Worm (Caenorhabditis elegans) whole organism, early embryonic: ENCODE results near the gene sel-8.
A peak's percentile ranks its signal among the peaks of the same experiment; 100 is the strongest.

ENCODE experiments used
- B0310.2 ChIP-seq: sonication (generic microtip); optimal IDR thresholded peaks from 2 replicates; lab custom pipeline; 2016; ENCODE audit warnings: mild to moderate bottlenecking, missing genetic modification characterization, missing compliant biosample characterization
- F13C5.2 ChIP-seq: sonication (generic microtip); optimal IDR thresholded peaks from 2 replicates; lab custom pipeline; 2017; ENCODE audit warnings: mild to moderate bottlenecking, missing genetic modification characterization, inconsistent platforms, missing compliant biosample characterization
- aly-1 ChIP-seq: sonication (generic microtip); optimal IDR thresholded peaks from 2 replicates; lab custom pipeline; 2016; ENCODE audit warnings: missing genetic modification characterization, missing compliant biosample characterization
- ama-1 ChIP-seq: fragments of 150-350 bp; optimal IDR thresholded peaks from 2 replicates; lab custom pipeline; 2014
- ceh-13 ChIP-seq: fragments of 200-800 bp; sonication (Bioruptor generic); optimal IDR thresholded peaks from 2 replicates; lab custom pipeline; 2018; ENCODE audit warnings: mild to moderate bottlenecking, missing genetic modification characterization, missing compliant biosample characterization
- ceh-36 ChIP-seq: sonication (generic microtip); optimal IDR thresholded peaks from 2 replicates; lab custom pipeline; 2016; ENCODE audit warnings: missing genetic modification characterization, inconsistent platforms, missing compliant biosample characterization
- ets-7 ChIP-seq: sonication (generic microtip); optimal IDR thresholded peaks from 2 replicates; lab custom pipeline; 2016; ENCODE audit warnings: missing genotype, missing genetic modification characterization, missing compliant biosample characterization
- flt-1 ChIP-seq: fragments of 200-800 bp; sonication (Bioruptor generic); IDR thresholded peaks from 2 replicates; pipeline ENCODE4 v1.3.6; 2022; ENCODE audit warnings: missing genetic modification characterization, missing compliant biosample characterization
- hmbx-1 ChIP-seq: sonication (generic microtip); optimal IDR thresholded peaks from 2 replicates; lab custom pipeline; 2016; ENCODE audit warnings: mild to moderate bottlenecking, missing genetic modification characterization, missing compliant biosample characterization
- hmg-4 ChIP-seq: fragments of 200-800 bp; sonication (Bioruptor generic); optimal IDR thresholded peaks from 2 replicates; lab custom pipeline; 2018; ENCODE audit warnings: mild to moderate bottlenecking, missing genetic modification characterization, missing compliant biosample characterization
- hnd-1 ChIP-seq: sonication (generic microtip); optimal IDR thresholded peaks from 2 replicates; lab custom pipeline; 2016; ENCODE audit warnings: missing genetic modification characterization, missing compliant biosample characterization
- pes-1 ChIP-seq: fragments of 200-800 bp; sonication (Bioruptor generic); IDR thresholded peaks from 2 replicates; pipeline ENCODE4 v1.3.6; 2022; ENCODE audit warnings: missing genetic modification reagents, missing genetic modification characterization, missing compliant biosample characterization
- scrt-1 ChIP-seq: fragments of 200-800 bp; sonication (Bioruptor generic); IDR thresholded peaks from 2 replicates; pipeline ENCODE4 v1.3.6; 2022; ENCODE audit warnings: missing genetic modification characterization, missing compliant biosample characterization
- sea-1 ChIP-seq: fragments of 200-800 bp; sonication (Bioruptor generic); conservative IDR thresholded peaks from 2 replicates; pipeline ENCODE4 v1.3.6; 2022; ENCODE audit warnings: missing genetic modification characterization, missing compliant biosample characterization
- tbx-11 ChIP-seq: fragments of 200-800 bp; sonication (Bioruptor generic); IDR thresholded peaks from 2 replicates; pipeline ENCODE4 v1.3.6; 2022; ENCODE audit warnings: missing genetic modification characterization, missing compliant biosample characterization
- tbx-37 ChIP-seq: fragments of 200-800 bp; sonication (Bioruptor generic); conservative IDR thresholded peaks from 2 replicates; pipeline ENCODE4 v1.3.6; 2022; ENCODE audit warnings: missing genetic modification reagents, missing genetic modification characterization, missing compliant biosample characterization
- tra-4 ChIP-seq: sonication (generic microtip); optimal IDR thresholded peaks from 2 replicates; lab custom pipeline; 2017; ENCODE audit warnings: missing genetic modification characterization, missing compliant biosample characterization

The sel-8 gene

ce11 chrIII:3590365-3590764 is 36.6 kb downstream of the sel-8 start, which contains the start of gene ptp-1:
Gene ptp-1, plus strand, starts transcription at chrIII:3590722.
- no peak for TF ChIP-seq tbx-37
- no peak for TF ChIP-seq tra-4
- TF ChIP-seq ets-7 (tag; lab: Kevin White, UChicago), result no peak
- TF ChIP-seq B0310.2 (tag; lab: Kevin White, UChicago), result no peak
- no peak for TF ChIP-seq tbx-11 (GFP tag; lab: Robert Waterston, UW)
- TF ChIP-seq pes-1, result no peak
- no peak for TF ChIP-seq hmbx-1
- no peak for TF ChIP-seq scrt-1
- TF ChIP-seq hmg-4 (GFP tag; lab: Kevin White, UChicago), result no peak
- no peak for TF ChIP-seq aly-1
- TF ChIP-seq ama-1 (lab: Kevin White, UChicago), result no peak
- TF ChIP-seq ceh-36 (tag; lab: Kevin White, UChicago), result no peak
- no peak for TF ChIP-seq flt-1 (GFP tag; lab: Robert Waterston, UW)
- no peak for TF ChIP-seq F13C5.2
- TF ChIP-seq ceh-13 (GFP tag; lab: Kevin White, UChicago), result no peak
- TF ChIP-seq sea-1 (GFP tag; lab: Robert Waterston, UW), result no peak

ce11 chrIII:3588183-3588582 is 38.8 kb downstream of the sel-8 start:
- no peak for TF ChIP-seq ceh-36 (tag; lab: Kevin White, UChicago)
- no peak for TF ChIP-seq F13C5.2
- TF ChIP-seq sea-1 (GFP tag; lab: Robert Waterston, UW), result no peak
- TF ChIP-seq flt-1 (GFP tag; lab: Robert Waterston, UW), result no peak
- TF ChIP-seq aly-1, result no peak
- TF ChIP-seq scrt-1, result no peak

- TF ChIP-seq hmg-4 (GFP tag; lab: Kevin White, UChicago) (peak; percentile 34), ceh-36 (tag; lab: Kevin White, UChicago) (no peak)
These were observed 43.6 kb downstream of the sel-8 start for ce11 chrIII:3583341-3583740.

- TF ChIP-seq ets-7 (tag; lab: Kevin White, UChicago) (no peak), flt-1 (GFP tag; lab: Robert Waterston, UW) (no peak), ceh-36 (tag; lab: Kevin White, UChicago) (no peak), tra-4 (no peak), aly-1 (no peak), sea-1 (GFP tag; lab: Robert Waterston, UW) (no peak), hnd-1 (tag; lab: Kevin White, UChicago) (no peak), ama-1 (lab: Kevin White, UChicago) (no peak), tbx-37 (no peak), F13C5.2 (no peak), pes-1 (no peak), tbx-11 (GFP tag; lab: Robert Waterston, UW) (no peak), B0310.2 (tag; lab: Kevin White, UChicago) (no peak), ceh-13 (GFP tag; lab: Kevin White, UChicago) (no peak), scrt-1 (no peak), hmg-4 (GFP tag; lab: Kevin White, UChicago) (no peak), hmbx-1 (no peak)
These were observed 45.3 kb downstream of the sel-8 start, which contains the start of gene C48D5.3 for ce11 chrIII:3581636-3582035. Gene C48D5.3, minus strand, starts transcription at chrIII:3581736.

ce11 chrIII:3573281-3573680 is 53.7 kb downstream of the sel-8 start, which contains the start of gene nhr-6:
Gene nhr-6, plus strand, starts transcription at chrIII:3573581.
- TF ChIP-seq tbx-37 (no peak), ama-1 (lab: Kevin White, UChicago) (no peak), ceh-13 (GFP tag; lab: Kevin White, UChicago) (no peak), hnd-1 (tag; lab: Kevin White, UChicago) (no peak), hmg-4 (GFP tag; lab: Kevin White, UChicago) (no peak), ets-7 (tag; lab: Kevin White, UChicago) (no peak), flt-1 (GFP tag; lab: Robert Waterston, UW) (no peak), scrt-1 (no peak), aly-1 (no peak), F13C5.2 (no peak)

- TF ChIP-seq tbx-37 (no peak), B0310.2 (tag; lab: Kevin White, UChicago) (no peak), aly-1 (no peak), ets-7 (tag; lab: Kevin White, UChicago) (no peak), sea-1 (GFP tag; lab: Robert Waterston, UW) (no peak), ceh-13 (GFP tag; lab: Kevin White, UChicago) (no peak), ceh-36 (tag; lab: Kevin White, UChicago) (no peak), pes-1 (no peak)
These were observed 55.5 kb downstream of the sel-8 start for ce11 chrIII:3571371-3571902.

ce11 chrIII:3569763-3570162 is 57.2 kb downstream of the sel-8 start:
- TF ChIP-seq aly-1 (no peak), sea-1 (GFP tag; lab: Robert Waterston, UW) (no peak), pes-1 (no peak), tra-4 (no peak), ceh-36 (tag; lab: Kevin White, UChicago) (no peak), ets-7 (tag; lab: Kevin White, UChicago) (no peak), scrt-1 (no peak), F13C5.2 (no peak), tbx-11 (GFP tag; lab: Robert Waterston, UW) (no peak)

ce11 chrIII:3566785-3567184 is 60.2 kb downstream of the sel-8 start:
- TF ChIP-seq hmbx-1 (no peak), hmg-4 (GFP tag; lab: Kevin White, UChicago) (peak; percentile 8)
